Fruit fly (Drosophila melanogaster) whole organism, embryonic: ENCODE measurements around the gene CG14881.

ENCODE experiments used
- Antp ChIP-seq: fragments of 200-800 bp; sonication (Bioruptor generic); optimal IDR thresholded peaks from 3 replicates; lab custom pipeline; 2016; ENCODE audit warnings: missing biosample characterization, missing genetic modification characterization
- Asciz ChIP-seq: fragments of 200-800 bp; sonication (Bioruptor generic); optimal IDR thresholded peaks from 2 replicates; lab custom pipeline; 2017; ENCODE audit warnings: missing biosample characterization, mild to moderate bottlenecking, missing genetic modification characterization, missing genetic modification reagents
- Bteb2 ChIP-seq: fragments of 200-800 bp; sonication (Bioruptor generic); optimal IDR thresholded peaks from 2 replicates; lab custom pipeline; 2016; ENCODE audit warnings: missing biosample characterization, missing genetic modification characterization
- C15 ChIP-seq: fragments of 200-800 bp; sonication (Bioruptor generic); IDR thresholded peaks from 3 replicates; pipeline ENCODE4 v1.3.6; 2022; ENCODE audit warnings: missing biosample characterization, missing genetic modification characterization
- CG1024 ChIP-seq: fragments of 200-800 bp; sonication (Bioruptor generic); IDR thresholded peaks from 2 replicates; pipeline ENCODE4 v1.3.6; 2022; ENCODE audit warnings: missing biosample characterization, missing genetic modification characterization
- CG10321 ChIP-seq: fragments of 200-800 bp; sonication (Bioruptor generic); IDR thresholded peaks from 2 replicates; pipeline ENCODE4 v1.3.6; 2022; ENCODE audit warnings: missing biosample characterization, missing genetic modification characterization
- CG10654 ChIP-seq: fragments of 200-800 bp; sonication (Bioruptor generic); optimal IDR thresholded peaks from 2 replicates; lab custom pipeline; 2016; ENCODE audit warnings: missing biosample characterization, missing genetic modification characterization
- CG12659 ChIP-seq: fragments of 200-800 bp; sonication (Bioruptor generic); optimal IDR thresholded peaks from 3 replicates; lab custom pipeline; 2017; ENCODE audit warnings: mild to moderate bottlenecking, missing biosample characterization, missing genetic modification reagents, missing genetic modification characterization
- CG14441 ChIP-seq: fragments of 200-800 bp; sonication (Bioruptor generic); IDR thresholded peaks from 2 replicates; pipeline ENCODE4 v1.3.6; 2022; ENCODE audit warnings: missing biosample characterization, missing genetic modification characterization
- CG15073 ChIP-seq: fragments of 200-800 bp; sonication (Bioruptor generic); optimal IDR thresholded peaks from 2 replicates; lab custom pipeline; 2016; ENCODE audit warnings: missing biosample characterization, missing genetic modification characterization
- CG2120 ChIP-seq: fragments of 200-800 bp; sonication (Bioruptor generic); optimal IDR thresholded peaks from 3 replicates; lab custom pipeline; 2016; ENCODE audit warnings: missing biosample characterization, missing genetic modification characterization
- CG3065 ChIP-seq: fragments of 200-800 bp; sonication (Bioruptor generic); optimal IDR thresholded peaks from 2 replicates; lab custom pipeline; 2016; ENCODE audit warnings: missing biosample characterization, missing genetic modification characterization
- CG3163 ChIP-seq: fragments of 200-800 bp; sonication (Bioruptor generic); optimal IDR thresholded peaks from 3 replicates; lab custom pipeline; 2016; ENCODE audit warnings: missing biosample characterization, missing genetic modification characterization
- CG4820 ChIP-seq: fragments of 200-800 bp; sonication (Bioruptor generic); optimal IDR thresholded peaks from 3 replicates; lab custom pipeline; 2016; ENCODE audit warnings: missing biosample characterization, missing genetic modification characterization
- CG8359 ChIP-seq: fragments of 200-800 bp; sonication (Bioruptor generic); optimal IDR thresholded peaks from 2 replicates; lab custom pipeline; 2017; ENCODE audit warnings: missing biosample characterization, mild to moderate bottlenecking, missing genetic modification characterization, borderline replicate concordance
- CG8478 ChIP-seq: fragments of >200 bp; optimal IDR thresholded peaks from 2 replicates; lab custom pipeline; 2018
- E2f1 ChIP-seq: fragments of 200-800 bp; sonication (Bioruptor generic); IDR thresholded peaks from 2 replicates; pipeline ENCODE4 v1.3.6; 2022; ENCODE audit warnings: missing biosample characterization, missing genetic modification characterization
- Fer1 ChIP-seq: fragments of 200-800 bp; sonication (Bioruptor generic); optimal IDR thresholded peaks from 2 replicates; lab custom pipeline; 2017; ENCODE audit warnings: missing biosample characterization, mild to moderate bottlenecking, missing genetic modification characterization
- Gsc ChIP-seq: fragments of 200-800 bp; sonication (Bioruptor generic); IDR thresholded peaks from 2 replicates; pipeline ENCODE4 v1.3.6; 2022; ENCODE audit warnings: missing biosample characterization, missing genetic modification characterization
- HmgZ ChIP-seq: fragments of 200-800 bp; sonication (Bioruptor generic); optimal IDR thresholded peaks from 2 replicates; lab custom pipeline; 2018; ENCODE audit warnings: missing biosample characterization, mild to moderate bottlenecking, missing genetic modification characterization
- Hr3 ChIP-seq: fragments of 200-800 bp; sonication (Bioruptor generic); optimal IDR thresholded peaks from 3 replicates; lab custom pipeline; 2016; ENCODE audit warnings: missing biosample characterization, missing genetic modification characterization
- Hsf ChIP-seq: fragments of 200-800 bp; sonication (Bioruptor generic); optimal IDR thresholded peaks from 3 replicates; lab custom pipeline; 2016; ENCODE audit warnings: missing biosample characterization, missing genetic modification characterization
- Lpt ChIP-seq: fragments of >200 bp; optimal IDR thresholded peaks from 2 replicates; lab custom pipeline; 2018; ENCODE audit warnings: missing biosample characterization, missing genetic modification characterization
- MTF-1 ChIP-seq: fragments of 200-800 bp; sonication (Bioruptor generic); optimal IDR thresholded peaks from 2 replicates; lab custom pipeline; 2018; ENCODE audit warnings: missing biosample characterization, mild to moderate bottlenecking, missing genetic modification characterization, borderline replicate concordance
- Mes4 ChIP-seq: fragments of 200-800 bp; sonication (Bioruptor generic); optimal IDR thresholded peaks from 2 replicates; lab custom pipeline; 2016; ENCODE audit warnings: missing biosample characterization, missing genetic modification characterization
- NfI ChIP-seq: fragments of 200-800 bp; sonication (Bioruptor generic); optimal IDR thresholded peaks from 3 replicates; lab custom pipeline; 2018; ENCODE audit warnings: missing biosample characterization, mild to moderate bottlenecking, missing genetic modification characterization, moderate library complexity
- Rfx ChIP-seq: fragments of 200-800 bp; sonication (Bioruptor generic); IDR thresholded peaks from 2 replicates; pipeline ENCODE4 v1.3.6; 2022; ENCODE audit warnings: missing biosample characterization, missing genetic modification characterization
- Sin3A ChIP-seq: fragments of >200 bp; optimal IDR thresholded peaks from 2 replicates; lab custom pipeline; 2018
- Ssrp ChIP-seq: fragments of 200-800 bp; sonication (Bioruptor generic); optimal IDR thresholded peaks from 2 replicates; lab custom pipeline; 2018; ENCODE audit warnings: missing biosample characterization, mild to moderate bottlenecking, missing genetic modification characterization, moderate library complexity
- Stat92E ChIP-seq, 3 experiments: fragments of >200 bp in 2 of 3; fragments of 200-800 bp in 1 of 3; sonication (Bioruptor generic) in 1 of 3; optimal IDR thresholded peaks; 2 replicates each; lab custom pipeline; 2017 to 2019; ENCODE audit warnings: missing biosample characterization in 3 of 3, missing genetic modification characterization in 3 of 3, mild to moderate bottlenecking in 1 of 3, moderate library complexity in 1 of 3
- Tbp ChIP-seq: fragments of >200 bp; optimal IDR thresholded peaks from 2 replicates; lab custom pipeline; 2018; ENCODE audit warnings: missing biosample characterization, missing genetic modification characterization
- ap ChIP-seq: fragments of 200-800 bp; sonication (Bioruptor generic); IDR thresholded peaks from 2 replicates; pipeline ENCODE4 v1.3.6; 2022; ENCODE audit warnings: missing biosample characterization, missing genetic modification characterization
- ato ChIP-seq: fragments of 200-800 bp; sonication (Bioruptor generic); IDR thresholded peaks from 2 replicates; pipeline ENCODE4 v1.3.6; 2022; ENCODE audit warnings: missing biosample characterization, missing genetic modification characterization; ENCODE audit not compliant: partially characterized antibody
- az2 ChIP-seq: fragments of 200-800 bp; sonication (Bioruptor generic); optimal IDR thresholded peaks from 3 replicates; lab custom pipeline; 2016; ENCODE audit warnings: missing biosample characterization, missing genetic modification characterization
- bigmax ChIP-seq: fragments of 200-800 bp; sonication (Bioruptor generic); optimal IDR thresholded peaks from 2 replicates; lab custom pipeline; 2018; ENCODE audit warnings: missing biosample characterization, mild to moderate bottlenecking, missing genetic modification characterization
- cg ChIP-seq: fragments of 200-800 bp; sonication (Bioruptor generic); optimal IDR thresholded peaks from 3 replicates; lab custom pipeline; 2019; ENCODE audit warnings: missing biosample characterization, mild to moderate bottlenecking, missing genetic modification characterization, moderate library complexity
- dm ChIP-seq: fragments of 200-800 bp; sonication (Bioruptor generic); optimal IDR thresholded peaks from 3 replicates; lab custom pipeline; 2016; ENCODE audit warnings: missing biosample characterization, missing genetic modification characterization
- dmrt11E ChIP-seq: fragments of 200-800 bp; sonication (Bioruptor generic); optimal IDR thresholded peaks from 3 replicates; lab custom pipeline; 2018; ENCODE audit warnings: missing biosample characterization, mild to moderate bottlenecking, missing genetic modification characterization, moderate library complexity
- fru ChIP-seq: fragments of >200 bp; optimal IDR thresholded peaks from 2 replicates; lab custom pipeline; 2017
- ftz-f1 ChIP-seq: fragments of 200-800 bp; sonication (Bioruptor generic); optimal IDR thresholded peaks from 2 replicates; lab custom pipeline; 2016; ENCODE audit warnings: missing biosample characterization, missing genetic modification characterization
- her ChIP-seq: fragments of 200-800 bp; sonication (Bioruptor generic); optimal IDR thresholded peaks from 2 replicates; lab custom pipeline; 2016; ENCODE audit warnings: missing biosample characterization, missing genetic modification characterization
- ken ChIP-seq: fragments of 200-800 bp; sonication (Bioruptor generic); IDR thresholded peaks from 3 replicates; pipeline ENCODE4 v1.3.6; 2022; ENCODE audit warnings: missing biosample characterization, missing genetic modification characterization
- lbe ChIP-seq: fragments of 200-800 bp; sonication (Bioruptor generic); optimal IDR thresholded peaks from 2 replicates; lab custom pipeline; 2016; ENCODE audit warnings: missing biosample characterization, mild to moderate bottlenecking, missing genetic modification characterization
- peb ChIP-seq: fragments of 200-800 bp; sonication (Bioruptor generic); IDR thresholded peaks from 2 replicates; pipeline ENCODE4 v1.3.6; 2022; ENCODE audit warnings: missing biosample characterization, missing genetic modification characterization
- pho ChIP-seq: fragments of 200-800 bp; sonication (Bioruptor generic); optimal IDR thresholded peaks from 2 replicates; lab custom pipeline; 2016; ENCODE audit warnings: missing biosample characterization, missing genetic modification characterization
- sisA ChIP-seq: fragments of 200-800 bp; sonication (Bioruptor generic); IDR thresholded peaks from 2 replicates; pipeline ENCODE4 v1.3.6; 2022; ENCODE audit warnings: missing biosample characterization, missing genetic modification characterization
- sna ChIP-seq: fragments of 200-800 bp; sonication (Bioruptor generic); IDR thresholded peaks from 2 replicates; pipeline ENCODE4 v1.3.6; 2022; ENCODE audit warnings: missing biosample characterization, missing genetic modification characterization; ENCODE audit not compliant: partially characterized antibody
- so ChIP-seq: fragments of 200-800 bp; sonication (Bioruptor generic); IDR thresholded peaks from 3 replicates; pipeline ENCODE4 v1.3.6; 2022; ENCODE audit warnings: missing biosample characterization, missing genetic modification characterization
- stc ChIP-seq: fragments of 200-800 bp; sonication (Bioruptor generic); IDR thresholded peaks from 2 replicates; pipeline ENCODE4 v1.3.6; 2022; ENCODE audit warnings: missing biosample characterization, missing genetic modification characterization
- tio ChIP-seq: fragments of 200-800 bp; sonication (Bioruptor generic); optimal IDR thresholded peaks from 2 replicates; lab custom pipeline; 2017; ENCODE audit warnings: missing biosample characterization, missing genetic modification characterization, inconsistent platforms
- tna ChIP-seq: fragments of 200-800 bp; sonication (Bioruptor generic); IDR thresholded peaks from 2 replicates; pipeline ENCODE4 v1.3.6; 2022; ENCODE audit warnings: missing biosample characterization, missing genetic modification characterization; ENCODE audit not compliant: partially characterized antibody

CG14881 gene

DNA sequence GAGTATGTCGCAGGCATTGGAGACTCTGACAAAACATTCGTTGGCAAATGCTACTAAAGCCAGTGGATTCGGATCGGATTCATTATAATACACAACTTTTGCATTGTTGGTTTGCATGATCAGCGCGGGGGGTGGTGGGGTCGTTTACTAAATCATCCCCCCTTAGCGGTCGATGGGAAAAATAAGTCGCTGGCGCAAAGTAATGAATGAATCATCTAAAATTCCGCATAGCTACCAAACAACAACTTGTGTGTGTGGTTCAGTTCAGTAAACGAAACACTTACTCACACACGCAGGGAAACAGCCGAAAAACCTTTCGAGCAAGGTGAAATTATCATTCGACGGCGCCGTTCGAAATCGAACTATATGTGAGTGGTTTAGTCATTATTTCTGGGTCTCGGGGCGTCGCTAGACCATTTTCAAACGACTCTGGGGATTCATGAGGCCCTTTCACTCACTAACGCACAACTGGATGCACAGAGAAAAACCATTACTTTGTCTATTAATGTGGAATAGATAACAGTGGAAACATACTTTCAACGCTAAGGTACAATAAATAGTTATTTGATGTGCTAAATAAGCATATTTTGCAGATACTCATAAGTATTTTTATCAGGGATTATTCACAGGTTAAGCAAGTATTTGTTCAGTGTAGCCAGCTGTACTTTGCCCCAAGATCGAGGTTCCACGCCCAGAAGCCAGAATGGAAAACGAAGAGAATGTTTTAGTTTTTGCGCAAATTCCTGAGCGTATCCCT lies 13.9 kb downstream of the CG14881 start (continued):
- TF ChIP-seq peb (peak; percentile 76), Bteb2 (GFP tag; lab: Kevin White, UChicago) (peak; percentile 51), HmgZ (tag; lab: Kevin White, UChicago) (peak; percentile 73), az2 (GFP tag; lab: Kevin White, UChicago) (peak; percentile 67), CG14441 (GFP tag; lab: Robert Waterston, UW) (peak; percentile 76), Hsf (GFP tag; lab: Kevin White, UChicago) (peak; percentile 49), Stat92E (GFP tag; optimal IDR thresholded peaks at IDR 0.05; lab: Kevin White, UChicago) (no peak), sisA (GFP tag; lab: Robert Waterston, UW) (peak; percentile 85), CG10654 (GFP tag; lab: Kevin White, UChicago) (peak; percentile 60), ken (GFP tag; lab: Robert Waterston, UW) (peak; percentile 90), CG15073 (no peak), ftz-f1 (no peak), Ssrp (tag; lab: Kevin White, UChicago) (peak; percentile 75), C15 (GFP tag; lab: Robert Waterston, UW) (peak; percentile 52; the same call in 1 of the 3 replicates), Rfx (GFP tag; lab: Robert Waterston, UW) (peak; percentile 77), Tbp (GFP tag; lab: Kevin White, UChicago) (no peak), Antp (GFP tag; lab: Kevin White, UChicago) (peak; percentile 68), ato (no peak), ap (GFP tag; lab: Robert Waterston, UW) (peak; percentile 82), CG3163 (GFP tag; lab: Kevin White, UChicago) (no peak), tna (GFP tag; lab: Robert Waterston, UW) (no peak), her (peak; percentile 57), dmrt11E (tag; lab: Kevin White, UChicago) (peak; percentile 81), Sin3A (no peak), sna (GFP tag; lab: Robert Waterston, UW) (no peak), cg (GFP tag; lab: Kevin White, UChicago) (peak; percentile 39), Fer1 (GFP tag; lab: Kevin White, UChicago) (peak; percentile 67), CG8478 (lab: Kevin White, UChicago) (no peak), Lpt (GFP tag; lab: Kevin White, UChicago) (no peak), Asciz (no peak), CG1024 (GFP tag; lab: Robert Waterston, UW) (peak; percentile 78), stc (GFP tag; lab: Robert Waterston, UW) (peak; percentile 63), bigmax (GFP tag; lab: Kevin White, UChicago) (no peak), MTF-1 (GFP tag; lab: Kevin White, UChicago) (peak; percentile 76), fru (lab: Kevin White, UChicago) (no peak), CG3065 (GFP tag; lab: Kevin White, UChicago) (no peak), Mes4 (peak; percentile 48), CG2120 (GFP tag; lab: Kevin White, UChicago) (peak; percentile 69), CG10321 (GFP tag; lab: Robert Waterston, UW) (no peak), Gsc (GFP tag; lab: Robert Waterston, UW) (peak; percentile 73), pho (GFP tag; lab: Kevin White, UChicago) (peak; percentile 42), E2f1 (peak; percentile 81), CG4820 (GFP tag; lab: Kevin White, UChicago) (peak; percentile 40), so (peak; percentile 59; the same call in 2 of the 3 replicates), CG12659 (peak; percentile 51), tio (GFP tag; lab: Kevin White, UChicago) (peak; percentile 51), Hr3 (GFP tag; lab: Kevin White, UChicago) (peak; percentile 34), dm (GFP tag; lab: Kevin White, UChicago) (peak; percentile 58), NfI (peak; percentile 72), lbe (GFP tag; lab: Kevin White, UChicago) (no peak), CG8359 (GFP tag; lab: Kevin White, UChicago) (peak; percentile 48)
